Fruit fly (Drosophila melanogaster) whole organism, embryonic: Measurements from ENCODE around the gene dsf.
A peak's percentile ranks its signal among the peaks of the same experiment; 100 is the strongest.

Experiments used
- Awh ChIP-seq: fragments of 200-800 bp; sonication (Bioruptor generic); IDR thresholded peaks from 2 replicates; pipeline ENCODE4, ENCODE4 v1.3.6; 2022; ENCODE audit warnings: missing biosample characterization, missing genetic modification characterization
- Bdp1 ChIP-seq: fragments of 200-800 bp; sonication (Bioruptor generic); optimal IDR thresholded peaks from 3 replicates; lab custom pipeline; 2016; ENCODE audit warnings: missing biosample characterization, missing genetic modification characterization
- BtbVII ChIP-seq: fragments of 200-800 bp; sonication (Bioruptor generic); optimal IDR thresholded peaks from 3 replicates; lab custom pipeline; 2017; ENCODE audit warnings: missing biosample characterization, mild to moderate bottlenecking, missing genetic modification characterization
- CG10267 ChIP-seq: fragments of 200-800 bp; sonication (Bioruptor generic); optimal IDR thresholded peaks from 2 replicates; lab custom pipeline; 2018; ENCODE audit warnings: missing biosample characterization, mild to moderate bottlenecking, missing genetic modification characterization, moderate library complexity
- CG10543 ChIP-seq: fragments of 200-800 bp; sonication (Bioruptor generic); optimal IDR thresholded peaks from 3 replicates; lab custom pipeline; 2017; ENCODE audit warnings: missing biosample characterization, mild to moderate bottlenecking, missing genetic modification characterization, moderate library complexity
- CG13775 ChIP-seq: fragments of 200-800 bp; sonication (Bioruptor generic); optimal IDR thresholded peaks from 3 replicates; lab custom pipeline; 2017; ENCODE audit warnings: missing biosample characterization, mild to moderate bottlenecking, missing genetic modification characterization
- CG14710 ChIP-seq: fragments of 200-800 bp; sonication (Bioruptor generic); optimal IDR thresholded peaks from 3 replicates; lab custom pipeline; 2019; ENCODE audit warnings: missing biosample characterization, mild to moderate bottlenecking, missing genetic modification characterization, moderate library complexity
- CG15696 ChIP-seq: fragments of 200-800 bp; sonication (Bioruptor generic); optimal IDR thresholded peaks from 2 replicates; lab custom pipeline; 2019; ENCODE audit warnings: missing biosample characterization, mild to moderate bottlenecking, missing genetic modification characterization, moderate library complexity
- CG18764 ChIP-seq: fragments of 200-800 bp; sonication (Bioruptor generic); optimal IDR thresholded peaks from 3 replicates; lab custom pipeline; 2016; ENCODE audit warnings: missing biosample characterization, missing genetic modification characterization
- CG2678 ChIP-seq: fragments of 200-800 bp; sonication (Bioruptor generic); optimal IDR thresholded peaks from 3 replicates; lab custom pipeline; 2019; ENCODE audit warnings: missing biosample characterization, mild to moderate bottlenecking, missing genetic modification characterization, moderate library complexity
- CG2712 ChIP-seq: fragments of 200-800 bp; optimal IDR thresholded peaks from 3 replicates; lab custom pipeline; 2019; ENCODE audit warnings: missing biosample characterization, mild to moderate bottlenecking, missing genetic modification characterization, moderate library complexity
- CG30020 ChIP-seq: fragments of 200-800 bp; optimal IDR thresholded peaks from 2 replicates; lab custom pipeline; 2019; ENCODE audit warnings: missing biosample characterization, mild to moderate bottlenecking, missing genetic modification characterization, moderate library complexity
- CG3726 ChIP-seq: fragments of 200-800 bp; sonication (Bioruptor generic); IDR thresholded peaks from 3 replicates; pipeline ENCODE4, ENCODE4 v1.3.6; 2022; ENCODE audit warnings: missing biosample characterization, missing genetic modification characterization
- CG4328 ChIP-seq: fragments of 200-800 bp; sonication (Bioruptor generic); optimal IDR thresholded peaks from 3 replicates; lab custom pipeline; 2017; ENCODE audit warnings: missing biosample characterization, missing genetic modification reagents, missing genetic modification characterization
- CG6813 ChIP-seq: fragments of 200-800 bp; sonication (Bioruptor generic); optimal IDR thresholded peaks from 2 replicates; lab custom pipeline; 2017; ENCODE audit warnings: missing biosample characterization, missing genetic modification characterization, mild to moderate bottlenecking, moderate library complexity, missing genetic modification reagents
- CG6854 ChIP-seq: fragments of 200-800 bp; sonication (Bioruptor generic); optimal IDR thresholded peaks from 3 replicates; lab custom pipeline; 2017; ENCODE audit warnings: missing biosample characterization, mild to moderate bottlenecking, missing genetic modification characterization
- CG7372 ChIP-seq: fragments of 200-800 bp; sonication (Bioruptor generic); IDR thresholded peaks from 2 replicates; pipeline ENCODE4 v1.3.6; 2022; ENCODE audit warnings: missing biosample characterization, missing genetic modification characterization
- CG8290 ChIP-seq, 3 experiments: fragments of 200-800 bp; sonication (Bioruptor generic); optimal IDR thresholded peaks; 2 replicates each; lab custom pipeline; 2016 to 2019; ENCODE audit warnings: missing biosample characterization in 3 of 3, missing genetic modification characterization in 3 of 3, mild to moderate bottlenecking in 2 of 3, moderate library complexity in 1 of 3
- D19B ChIP-seq: fragments of 200-800 bp; sonication (Bioruptor generic); optimal IDR thresholded peaks from 2 replicates; lab custom pipeline; 2017; ENCODE audit warnings: missing biosample characterization, mild to moderate bottlenecking, missing genetic modification characterization
- Doc2 ChIP-seq: fragments of 200-800 bp; sonication (Bioruptor generic); IDR thresholded peaks from 2 replicates; pipeline ENCODE4 v1.3.6; 2022; ENCODE audit warnings: missing biosample characterization, missing genetic modification characterization
- Sox102F ChIP-seq: fragments of 200-800 bp; sonication (Bioruptor generic); optimal IDR thresholded peaks from 2 replicates; lab custom pipeline; 2018; ENCODE audit warnings: missing biosample characterization, mild to moderate bottlenecking, missing genetic modification characterization, moderate library complexity
- Ssrp ChIP-seq: fragments of 200-800 bp; sonication (Bioruptor generic); optimal IDR thresholded peaks from 2 replicates; lab custom pipeline; 2018; ENCODE audit warnings: missing biosample characterization, mild to moderate bottlenecking, missing genetic modification characterization, moderate library complexity
- Stat92E ChIP-seq, 3 experiments: fragments of >200 bp in 2 of 3; fragments of 200-800 bp in 1 of 3; sonication (Bioruptor generic) in 1 of 3; optimal IDR thresholded peaks; 2 replicates each; lab custom pipeline; 2017 to 2019; ENCODE audit warnings: missing biosample characterization in 3 of 3, missing genetic modification characterization in 3 of 3, mild to moderate bottlenecking in 1 of 3, moderate library complexity in 1 of 3
- YL-1 ChIP-seq: fragments of 200-800 bp; sonication (Bioruptor generic); optimal IDR thresholded peaks from 3 replicates; lab custom pipeline; 2017; ENCODE audit warnings: missing biosample characterization, mild to moderate bottlenecking, missing genetic modification characterization
- btn ChIP-seq: fragments of 200-800 bp; sonication (Bioruptor generic); optimal IDR thresholded peaks from 2 replicates; lab custom pipeline; 2016; ENCODE audit warnings: missing biosample characterization, missing genetic modification characterization
- croc ChIP-seq: fragments of 200-800 bp; sonication (Bioruptor generic); conservative IDR thresholded peaks from 3 replicates; pipeline ENCODE4 v1.3.6; 2022; ENCODE audit warnings: missing biosample characterization, missing genetic modification characterization
- cwo ChIP-seq: fragments of 200-800 bp; sonication (Bioruptor generic); optimal IDR thresholded peaks from 3 replicates; lab custom pipeline; 2017; ENCODE audit warnings: missing biosample characterization, missing genetic modification characterization, mild to moderate bottlenecking, moderate library complexity, missing genetic modification reagents
- dmrt99B ChIP-seq: fragments of 200-800 bp; sonication (Bioruptor generic); optimal IDR thresholded peaks from 2 replicates; lab custom pipeline; 2018; ENCODE audit warnings: missing biosample characterization, mild to moderate bottlenecking, missing genetic modification characterization, moderate library complexity
- dysf ChIP-seq: fragments of 200-800 bp; sonication (Bioruptor generic); IDR thresholded peaks from 3 replicates; pipeline ENCODE4 v1.3.6; 2022; ENCODE audit warnings: missing biosample characterization, missing genetic modification characterization
- fd96Cb ChIP-seq: fragments of 200-800 bp; sonication (Bioruptor generic); optimal IDR thresholded peaks from 2 replicates; lab custom pipeline; 2018; ENCODE audit warnings: missing biosample characterization, mild to moderate bottlenecking, missing genetic modification characterization, moderate library complexity
- ftz-f1 ChIP-seq: fragments of 200-800 bp; sonication (Bioruptor generic); optimal IDR thresholded peaks from 2 replicates; lab custom pipeline; 2016; ENCODE audit warnings: missing biosample characterization, missing genetic modification characterization
- gce ChIP-seq: fragments of 200-800 bp; sonication (Bioruptor generic); IDR thresholded peaks from 3 replicates; pipeline ENCODE4 v1.3.6; 2022; ENCODE audit warnings: missing biosample characterization, missing genetic modification characterization
- gcm ChIP-seq: fragments of 200-800 bp; sonication (Bioruptor generic); optimal IDR thresholded peaks from 2 replicates; lab custom pipeline; 2019; ENCODE audit warnings: missing biosample characterization, mild to moderate bottlenecking, missing genetic modification characterization, moderate library complexity
- gem ChIP-seq: fragments of 200-800 bp; sonication (Bioruptor generic); optimal IDR thresholded peaks from 2 replicates; lab custom pipeline; 2019; ENCODE audit warnings: missing biosample characterization, mild to moderate bottlenecking, missing genetic modification characterization, moderate library complexity
- gsb ChIP-seq: fragments of 200-800 bp; sonication (Bioruptor generic); IDR thresholded peaks from 2 replicates; pipeline ENCODE4 v1.3.6; 2022; ENCODE audit warnings: missing biosample characterization, missing genetic modification characterization
- insv ChIP-seq, 2 experiments: fragments of 200-800 bp; sonication (Bioruptor generic); optimal IDR thresholded peaks; 3 replicates each; lab custom pipeline; 2016 to 2018; ENCODE audit warnings: missing biosample characterization in 2 of 2, missing genetic modification characterization in 2 of 2
- jing ChIP-seq: fragments of 200-800 bp; sonication (Bioruptor generic); optimal IDR thresholded peaks from 2 replicates; lab custom pipeline; 2018; ENCODE audit warnings: missing biosample characterization, mild to moderate bottlenecking, missing genetic modification characterization
- mirr ChIP-seq: fragments of 200-800 bp; sonication (Bioruptor generic); optimal IDR thresholded peaks from 3 replicates; lab custom pipeline; 2018; ENCODE audit warnings: missing biosample characterization, mild to moderate bottlenecking, missing genetic modification characterization
- nmo ChIP-seq: fragments of 200-800 bp; sonication (Bioruptor generic); optimal IDR thresholded peaks from 2 replicates; lab custom pipeline; 2018; ENCODE audit warnings: missing biosample characterization, mild to moderate bottlenecking, missing genetic modification characterization, moderate library complexity
- salm ChIP-seq: fragments of 200-800 bp; sonication (Bioruptor generic); optimal IDR thresholded peaks from 2 replicates; lab custom pipeline; 2018; ENCODE audit warnings: missing biosample characterization, mild to moderate bottlenecking, missing genetic modification characterization
- sens-2 ChIP-seq: fragments of 200-800 bp; sonication (Bioruptor generic); IDR thresholded peaks from 2 replicates; pipeline ENCODE4 v1.3.6; 2022; ENCODE audit warnings: missing biosample characterization, missing genetic modification characterization
- so ChIP-seq: fragments of 200-800 bp; sonication (Bioruptor generic); IDR thresholded peaks from 3 replicates; pipeline ENCODE4 v1.3.6; 2022; ENCODE audit warnings: missing biosample characterization, missing genetic modification characterization
- usp ChIP-seq: fragments of >200 bp; optimal IDR thresholded peaks from 2 replicates; lab custom pipeline; 2017; ENCODE audit warnings: missing biosample characterization, missing genetic modification characterization
- wdn ChIP-seq: fragments of 200-800 bp; sonication (Bioruptor generic); IDR thresholded peaks from 2 replicates; pipeline ENCODE4 v1.3.6; 2022; ENCODE audit warnings: missing biosample characterization, missing genetic modification characterization

dsf gene

DNA sequence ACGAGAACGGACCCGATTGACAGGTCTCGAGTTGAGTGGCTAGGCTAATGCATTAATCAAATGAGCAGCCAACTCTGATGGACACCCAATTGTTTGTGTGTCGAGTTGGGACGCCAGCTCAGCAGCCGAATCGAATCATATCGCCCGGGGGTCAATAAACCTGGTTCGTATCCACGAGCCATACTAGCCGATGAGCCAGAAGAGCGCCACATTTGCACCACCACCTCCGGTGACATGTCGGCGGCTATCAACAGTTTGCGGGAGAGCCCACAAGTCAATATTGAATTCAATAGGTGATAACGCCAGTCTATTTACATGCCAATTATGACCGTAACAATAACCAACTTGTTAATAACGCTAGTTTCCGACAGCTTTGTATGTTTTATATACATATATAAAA, 48.4 kb downstream of the dsf start (continued):
- no peak for TF ChIP-seq usp (GFP tag; lab: Kevin White, UChicago)
- peak; percentile 63 for TF ChIP-seq CG18764 (GFP tag; lab: Kevin White, UChicago)
- TF ChIP-seq CG10267 (tag; lab: Kevin White, UChicago) = peak; percentile 17
- no peak for TF ChIP-seq sens-2
- peak; percentile 4 for TF ChIP-seq D19B (GFP tag; lab: Kevin White, UChicago)
- no peak for TF ChIP-seq CG30020 (tag; lab: Kevin White, UChicago)
- peak; percentile 63; the same call in 2 of the 3 replicates for TF ChIP-seq gce
- TF ChIP-seq so (GFP tag; lab: Robert Waterston, UW) = peak; percentile 38; the same call in 1 of the 3 replicates
- TF ChIP-seq gem (tag; lab: Kevin White, UChicago) = peak; percentile 59
- peak; percentile 45 for TF ChIP-seq salm (tag; lab: Kevin White, UChicago)
- peak; percentile 58 for TF ChIP-seq CG15696 (tag; lab: Kevin White, UChicago)
- no peak for TF ChIP-seq btn (GFP tag; lab: Kevin White, UChicago)
- no peak for TF ChIP-seq ftz-f1 (GFP tag; lab: Kevin White, UChicago)
- TF ChIP-seq CG7372 (GFP tag; lab: Robert Waterston, UW) = no peak
- no peak for TF ChIP-seq gsb (GFP tag; lab: Robert Waterston, UW)
- no peak for TF ChIP-seq nmo
- TF ChIP-seq gcm = peak; percentile 57
- TF ChIP-seq CG4328 (GFP tag; lab: Kevin White, UChicago) = peak; percentile 78
- TF ChIP-seq Stat92E (GFP tag; optimal IDR thresholded peaks at IDR 0.05; lab: Kevin White, UChicago) = no peak
- TF ChIP-seq croc (GFP tag; lab: Robert Waterston, UW) = no peak
- peak; percentile 4 for TF ChIP-seq fd96Cb (tag; lab: Kevin White, UChicago)
- peak; percentile 77 for TF ChIP-seq CG2678 (tag; lab: Kevin White, UChicago)
- TF ChIP-seq CG3726 (GFP tag; lab: Robert Waterston, UW) = peak; percentile 31; the same call in 1 of the 3 replicates
- TF ChIP-seq Awh (GFP tag; lab: Robert Waterston, UW) = peak; percentile 76; the same call in 1 of the 2 replicates
- peak; percentile 6 for TF ChIP-seq CG2712 (tag; lab: Kevin White, UChicago)
- peak; percentile 40 for TF ChIP-seq Sox102F (GFP tag; lab: Kevin White, UChicago)
- TF ChIP-seq dysf (GFP tag; lab: Robert Waterston, UW) = peak; percentile 15; the same call in 1 of the 3 replicates
- peak; percentile 49; the same call in 1 of the 2 replicates for TF ChIP-seq wdn (GFP tag; lab: Robert Waterston, UW)
- TF ChIP-seq CG6813 (GFP tag; lab: Kevin White, UChicago) = peak; percentile 73
- TF ChIP-seq CG8290 (GFP tag; optimal IDR thresholded peaks at IDR 0.05; lab: Kevin White, UChicago) = peak; percentile 15
- peak in 1 of 2 experiments; percentile 87 for TF ChIP-seq CG8290 (tag; optimal IDR thresholded peaks at IDR 0.05; lab: Kevin White, UChicago)
- peak; percentile 43 for TF ChIP-seq CG14710 (tag; lab: Kevin White, UChicago)
- peak; percentile 48 for TF ChIP-seq CG6854 (GFP tag; lab: Kevin White, UChicago)
- no peak for TF ChIP-seq CG13775
- peak; percentile 1 for TF ChIP-seq jing (GFP tag; lab: Kevin White, UChicago)
- TF ChIP-seq YL-1 (GFP tag; lab: Kevin White, UChicago) = peak; percentile 36
- TF ChIP-seq BtbVII (GFP tag; lab: Kevin White, UChicago) = peak; percentile 72
- TF ChIP-seq insv (GFP tag; optimal IDR thresholded peaks at IDR 0.05; lab: Kevin White, UChicago) = peak in 1 of 2 experiments; percentile 55
- no peak for TF ChIP-seq Ssrp (tag; lab: Kevin White, UChicago)
- TF ChIP-seq mirr (GFP tag; lab: Kevin White, UChicago) = peak; percentile 66
- peak; percentile 48 for TF ChIP-seq dmrt99B (tag; lab: Kevin White, UChicago)
- peak; percentile 84 for TF ChIP-seq CG10543 (GFP tag; lab: Kevin White, UChicago)
- peak; percentile 12 for TF ChIP-seq cwo (GFP tag; lab: Kevin White, UChicago)
- no peak for TF ChIP-seq Bdp1 (GFP tag; lab: Kevin White, UChicago)
- no peak for TF ChIP-seq Doc2 (GFP tag; lab: Robert Waterston, UW)
